Fruit fly (Drosophila melanogaster): ENCODE data around the gene SamDC.

dm6 chr2L:10339212-10339721 is at the start of gene SamDC:
- TF ChIP-seq psq (optimal IDR thresholded peaks at IDR 0.05), result no peak
- no peak for TF ChIP-seq Dll (optimal IDR thresholded peaks at IDR 0.05)
- TF ChIP-seq pan (optimal IDR thresholded peaks at IDR 0.05), result no peak

All from whole organism.